Fruit fly (Drosophila melanogaster) whole organism, embryonic: Measurements from ENCODE around the gene mbm.
A peak's percentile ranks its signal among the peaks of the same experiment; 100 is the strongest.

Source experiments
- Atf3 ChIP-seq: fragments of 200-800 bp; sonication (Bioruptor generic); optimal IDR thresholded peaks from 3 replicates; lab custom pipeline; 2016; ENCODE audit warnings: missing biosample characterization, missing genetic modification characterization
- Awh ChIP-seq: fragments of 200-800 bp; sonication (Bioruptor generic); IDR thresholded peaks from 2 replicates; pipeline ENCODE4, ENCODE4 v1.3.6; 2022; ENCODE audit warnings: missing biosample characterization, missing genetic modification characterization
- Bdp1 ChIP-seq: fragments of 200-800 bp; sonication (Bioruptor generic); optimal IDR thresholded peaks from 3 replicates; lab custom pipeline; 2016; ENCODE audit warnings: missing biosample characterization, missing genetic modification characterization
- CG13624 ChIP-seq: fragments of 200-800 bp; sonication (Bioruptor generic); optimal IDR thresholded peaks from 2 replicates; lab custom pipeline; 2016; ENCODE audit warnings: missing biosample characterization, missing genetic modification characterization
- CG14014 ChIP-seq: fragments of 200-800 bp; sonication (Bioruptor generic); IDR thresholded peaks from 2 replicates; pipeline ENCODE4 v1.3.6; 2022; ENCODE audit warnings: missing biosample characterization, missing genetic modification characterization
- CG1529 ChIP-seq: fragments of 200-800 bp; sonication (Bioruptor generic); optimal IDR thresholded peaks from 3 replicates; lab custom pipeline; 2018; ENCODE audit warnings: missing biosample characterization, missing genetic modification characterization
- CG15696 ChIP-seq: fragments of 200-800 bp; sonication (Bioruptor generic); optimal IDR thresholded peaks from 2 replicates; lab custom pipeline; 2019; ENCODE audit warnings: missing biosample characterization, mild to moderate bottlenecking, missing genetic modification characterization, moderate library complexity
- CG18599 ChIP-seq: fragments of 200-800 bp; sonication (Bioruptor generic); optimal IDR thresholded peaks from 3 replicates; lab custom pipeline; 2017; ENCODE audit warnings: missing biosample characterization, missing genetic modification characterization, mild to moderate bottlenecking, moderate library complexity, missing genetic modification reagents
- CG33213 ChIP-seq: fragments of 200-800 bp; sonication (Bioruptor generic); optimal IDR thresholded peaks from 3 replicates; lab custom pipeline; 2016; ENCODE audit warnings: missing biosample characterization, missing genetic modification characterization
- CG3995 ChIP-seq: fragments of 200-800 bp; sonication (Bioruptor generic); optimal IDR thresholded peaks from 3 replicates; lab custom pipeline; 2016; ENCODE audit warnings: missing biosample characterization, missing genetic modification characterization
- CG6791 ChIP-seq: fragments of 200-800 bp; sonication (Bioruptor generic); IDR thresholded peaks from 3 replicates; pipeline ENCODE4 v1.3.6; 2022; ENCODE audit warnings: missing biosample characterization, missing genetic modification characterization; ENCODE audit not compliant: partially characterized antibody
- CG6813 ChIP-seq: fragments of 200-800 bp; sonication (Bioruptor generic); optimal IDR thresholded peaks from 2 replicates; lab custom pipeline; 2017; ENCODE audit warnings: missing biosample characterization, missing genetic modification characterization, mild to moderate bottlenecking, moderate library complexity, missing genetic modification reagents
- CG7357 ChIP-seq: fragments of 200-800 bp; sonication (Bioruptor generic); IDR thresholded peaks from 3 replicates; pipeline ENCODE4 v1.3.6; 2022; ENCODE audit warnings: missing biosample characterization, missing genetic modification characterization
- CG7928 ChIP-seq: fragments of 200-800 bp; sonication (Bioruptor generic); optimal IDR thresholded peaks from 2 replicates; lab custom pipeline; 2017; ENCODE audit warnings: missing biosample characterization, mild to moderate bottlenecking, missing genetic modification characterization
- CG8924 ChIP-seq: fragments of 200-800 bp; optimal IDR thresholded peaks from 3 replicates; lab custom pipeline; 2019; ENCODE audit warnings: missing biosample characterization, mild to moderate bottlenecking, missing genetic modification characterization, moderate library complexity
- Drgx ChIP-seq: fragments of 200-800 bp; sonication (Bioruptor generic); IDR thresholded peaks from 2 replicates; pipeline ENCODE4 v1.3.6; 2022; ENCODE audit warnings: missing biosample characterization, missing genetic modification characterization
- Hey ChIP-seq: fragments of 200-800 bp; sonication (Bioruptor generic); optimal IDR thresholded peaks from 3 replicates; lab custom pipeline; 2018; ENCODE audit warnings: missing biosample characterization, mild to moderate bottlenecking, missing genetic modification characterization
- Lpt ChIP-seq: fragments of >200 bp; optimal IDR thresholded peaks from 2 replicates; lab custom pipeline; 2018; ENCODE audit warnings: missing biosample characterization, missing genetic modification characterization
- Oaz ChIP-seq: fragments of 200-800 bp; sonication (Bioruptor generic); IDR thresholded peaks from 2 replicates; pipeline ENCODE4 v1.3.6; 2022; ENCODE audit warnings: missing biosample characterization, missing genetic modification characterization
- Trl ChIP-seq, 3 experiments: fragments of >200 bp in 2 of 3; fragments of 200-800 bp in 1 of 3; sonication (Bioruptor generic) in 1 of 3; optimal IDR thresholded peaks; 2 replicates in 1 of 3; 3 replicates in 2 of 3; lab custom pipeline; 2016 to 2017; ENCODE audit warnings: missing biosample characterization in 1 of 3, missing genetic modification characterization in 1 of 3
- Vsx1 ChIP-seq: fragments of 200-800 bp; sonication (Bioruptor generic); optimal IDR thresholded peaks from 2 replicates; lab custom pipeline; 2017; ENCODE audit warnings: missing biosample characterization, mild to moderate bottlenecking, missing genetic modification characterization, missing genetic modification reagents
- YL-1 ChIP-seq: fragments of 200-800 bp; sonication (Bioruptor generic); optimal IDR thresholded peaks from 3 replicates; lab custom pipeline; 2017; ENCODE audit warnings: missing biosample characterization, mild to moderate bottlenecking, missing genetic modification characterization
- al ChIP-seq: fragments of 200-800 bp; sonication (Bioruptor generic); IDR thresholded peaks from 2 replicates; pipeline ENCODE4 v1.3.6; 2022; ENCODE audit warnings: missing biosample characterization, missing genetic modification characterization
- az2 ChIP-seq: fragments of 200-800 bp; sonication (Bioruptor generic); optimal IDR thresholded peaks from 3 replicates; lab custom pipeline; 2016; ENCODE audit warnings: missing biosample characterization, missing genetic modification characterization
- bab2 ChIP-seq: fragments of 200-800 bp; sonication (Bioruptor generic); optimal IDR thresholded peaks from 2 replicates; lab custom pipeline; 2016; ENCODE audit warnings: missing biosample characterization, missing genetic modification characterization
- bowl ChIP-seq: fragments of 200-800 bp; sonication (Bioruptor generic); IDR thresholded peaks from 2 replicates; pipeline ENCODE4 v1.3.6; 2022; ENCODE audit warnings: missing biosample characterization, missing genetic modification characterization
- chif ChIP-seq, 2 experiments: fragments of 200-800 bp; sonication (Bioruptor generic); optimal IDR thresholded peaks; 3 replicates each; lab custom pipeline; 2016; ENCODE audit warnings: missing biosample characterization in 2 of 2, missing genetic modification characterization in 2 of 2
- en ChIP-seq: fragments of 200-800 bp; sonication (Bioruptor generic); optimal IDR thresholded peaks from 2 replicates; lab custom pipeline; 2016; ENCODE audit warnings: missing biosample characterization, missing genetic modification characterization
- ewg ChIP-seq: fragments of 200-800 bp; sonication (Bioruptor generic); optimal IDR thresholded peaks from 3 replicates; lab custom pipeline; 2017; ENCODE audit warnings: mild to moderate bottlenecking, missing biosample characterization, missing genetic modification reagents, missing genetic modification characterization
- grau ChIP-seq: fragments of 200-800 bp; optimal IDR thresholded peaks from 3 replicates; lab custom pipeline; 2019; ENCODE audit warnings: missing biosample characterization, mild to moderate bottlenecking, missing genetic modification characterization, moderate library complexity
- hbn ChIP-seq: fragments of 200-800 bp; sonication (Bioruptor generic); IDR thresholded peaks from 2 replicates; pipeline ENCODE4 v1.3.6; 2022; ENCODE audit warnings: missing biosample characterization, missing genetic modification characterization; ENCODE audit not compliant: partially characterized antibody
- hkb ChIP-seq, 2 experiments: fragments of 200-800 bp in 1 of 2; fragments of >200 bp in 1 of 2; sonication (Bioruptor generic) in 1 of 2; IDR thresholded peaks in 1 of 2; optimal IDR thresholded peaks in 1 of 2; 2 replicates each; pipeline versions ENCODE4 v1.3.6 to Lab custom; 2017 to 2022; ENCODE audit warnings: missing biosample characterization in 1 of 2, missing genetic modification characterization in 1 of 2
- kni ChIP-seq: fragments of 200-800 bp; sonication (Bioruptor generic); optimal IDR thresholded peaks from 3 replicates; lab custom pipeline; 2017; ENCODE audit warnings: mild to moderate bottlenecking, missing biosample characterization, missing genetic modification reagents, missing genetic modification characterization
- lbe ChIP-seq: fragments of 200-800 bp; sonication (Bioruptor generic); optimal IDR thresholded peaks from 2 replicates; lab custom pipeline; 2016; ENCODE audit warnings: missing biosample characterization, mild to moderate bottlenecking, missing genetic modification characterization
- lola ChIP-seq, 3 experiments: fragments of >200 bp in 2 of 3; fragments of 200-800 bp in 1 of 3; sonication (Bioruptor generic) in 1 of 3; optimal IDR thresholded peaks; 2 replicates each; lab custom pipeline; 2017 to 2019; ENCODE audit warnings: missing biosample characterization in 3 of 3, missing genetic modification characterization in 3 of 3, mild to moderate bottlenecking in 1 of 3, moderate library complexity in 1 of 3
- pnt ChIP-seq: fragments of 200-800 bp; sonication (Bioruptor generic); optimal IDR thresholded peaks from 3 replicates; lab custom pipeline; 2016; ENCODE audit warnings: missing biosample characterization, missing genetic modification characterization
- rib ChIP-seq: fragments of 200-800 bp; sonication (Bioruptor generic); IDR thresholded peaks from 2 replicates; pipeline ENCODE4 v1.3.6; 2022; ENCODE audit warnings: missing biosample characterization, missing genetic modification characterization
- salm ChIP-seq: fragments of 200-800 bp; sonication (Bioruptor generic); optimal IDR thresholded peaks from 2 replicates; lab custom pipeline; 2018; ENCODE audit warnings: missing biosample characterization, mild to moderate bottlenecking, missing genetic modification characterization
- scrt ChIP-seq: fragments of 200-800 bp; sonication (Bioruptor generic); optimal IDR thresholded peaks from 2 replicates; lab custom pipeline; 2018; ENCODE audit warnings: missing biosample characterization, mild to moderate bottlenecking, missing genetic modification characterization, moderate library complexity
- sens ChIP-seq: fragments of 200-800 bp; sonication (Bioruptor generic); peaks from one replicate; lab custom pipeline; 2016; ENCODE audit warnings: missing biosample characterization, missing genetic modification characterization
- shn ChIP-seq: fragments of 200-800 bp; sonication (Bioruptor generic); optimal IDR thresholded peaks from 3 replicates; lab custom pipeline; 2016; ENCODE audit warnings: missing biosample characterization, missing genetic modification characterization
- sqz ChIP-seq: fragments of 200-800 bp; sonication (Bioruptor generic); optimal IDR thresholded peaks from 3 replicates; lab custom pipeline; 2018; ENCODE audit warnings: missing biosample characterization, mild to moderate bottlenecking, missing genetic modification characterization
- tap ChIP-seq: fragments of 200-800 bp; optimal IDR thresholded peaks from 3 replicates; lab custom pipeline; 2019; ENCODE audit warnings: missing biosample characterization, mild to moderate bottlenecking, missing genetic modification characterization, moderate library complexity
- unc-4 ChIP-seq: fragments of 200-800 bp; sonication (Bioruptor generic); IDR thresholded peaks from 2 replicates; pipeline ENCODE4 v1.3.6; 2022; ENCODE audit warnings: missing biosample characterization, missing genetic modification characterization; ENCODE audit not compliant: partially characterized antibody
- unpg ChIP-seq: fragments of 200-800 bp; sonication (Bioruptor generic); optimal IDR thresholded peaks from 3 replicates; lab custom pipeline; 2018; ENCODE audit warnings: missing biosample characterization, mild to moderate bottlenecking, missing genetic modification characterization, moderate library complexity
- usp ChIP-seq: fragments of >200 bp; optimal IDR thresholded peaks from 2 replicates; lab custom pipeline; 2017; ENCODE audit warnings: missing biosample characterization, missing genetic modification characterization
- zen ChIP-seq: fragments of 200-800 bp; sonication (Bioruptor generic); optimal IDR thresholded peaks from 3 replicates; lab custom pipeline; 2018; ENCODE audit warnings: missing biosample characterization, mild to moderate bottlenecking, missing genetic modification characterization, moderate library complexity
- zfh1 ChIP-seq: fragments of 200-800 bp; sonication (Bioruptor generic); IDR thresholded peaks from 3 replicates; pipeline ENCODE4 v1.3.6; 2022; ENCODE audit warnings: missing biosample characterization, missing genetic modification characterization

mbm gene

dm6 chr2L:250507-251215, 22.9 kb downstream of the mbm start, which contains the start of gene kis (continued):
- TF ChIP-seq Oaz (no peak), unpg (GFP tag; lab: Kevin White, UChicago) (peak; percentile 43), sens (GFP tag; lab: Kevin White, UChicago) (peak; percentile 90), en (GFP tag; lab: Kevin White, UChicago) (no peak), Awh (no peak), CG13624 (GFP tag; lab: Kevin White, UChicago) (peak; percentile 68), hbn (GFP tag; lab: Robert Waterston, UW) (peak; percentile 93), zen (tag; lab: Kevin White, UChicago) (peak; percentile 39), pnt (GFP tag; lab: Kevin White, UChicago) (no peak), bowl (no peak), Vsx1 (GFP tag; lab: Kevin White, UChicago) (no peak), bab2 (GFP tag; lab: Kevin White, UChicago) (peak; percentile 30), Trl (optimal IDR thresholded peaks at IDR 0.05; lab: Kevin White, UChicago) (peak; percentile 0 to 74), Trl (GFP tag; optimal IDR thresholded peaks at IDR 0.05; lab: Kevin White, UChicago) (peak; percentile 38), CG8924 (tag; lab: Kevin White, UChicago) (peak; percentile 63), unc-4 (GFP tag; lab: Robert Waterston, UW) (peak; percentile 97), lbe (peak; percentile 26), hkb (optimal IDR thresholded peaks at IDR 0.05; lab: Kevin White, UChicago) (peak; percentile 43), hkb (GFP tag; IDR thresholded peaks at IDR 0.05; lab: Robert Waterston, UW) (0 out of 2 replicates have a peak, but pooled peaks have one; percentile 33), chif (GFP tag; optimal IDR thresholded peaks at IDR 0.05; lab: Kevin White, UChicago) (peak in 1 of 2 experiments; percentile 24), YL-1 (GFP tag; lab: Kevin White, UChicago) (peak; percentile 88), scrt (peak; percentile 69), Atf3 (GFP tag; lab: Kevin White, UChicago) (no peak), usp (GFP tag; lab: Kevin White, UChicago) (no peak), CG1529 (no peak), CG7928 (GFP tag; lab: Kevin White, UChicago) (no peak), lola (GFP tag; optimal IDR thresholded peaks at IDR 0.05; lab: Kevin White, UChicago) (no peak), CG6813 (GFP tag; lab: Kevin White, UChicago) (no peak), Hey (tag; lab: Kevin White, UChicago) (no peak), CG6791 (GFP tag; lab: Robert Waterston, UW) (peak; percentile 93), CG33213 (GFP tag; lab: Kevin White, UChicago) (peak; percentile 54), Drgx (peak; percentile 44; the same call in 1 of the 2 replicates), CG18599 (peak; percentile 42), rib (GFP tag; lab: Robert Waterston, UW) (no peak), sqz (GFP tag; lab: Kevin White, UChicago) (peak; percentile 65), Bdp1 (GFP tag; lab: Kevin White, UChicago) (peak; percentile 41), CG15696 (peak; percentile 12), kni (GFP tag; lab: Kevin White, UChicago) (peak; percentile 27), salm (tag; lab: Kevin White, UChicago) (peak; percentile 32), az2 (GFP tag; lab: Kevin White, UChicago) (peak; percentile 52), CG14014 (GFP tag; lab: Robert Waterston, UW) (no peak), ewg (no peak), al (GFP tag; lab: Robert Waterston, UW) (0 out of 2 replicates have a peak, but pooled peaks have one; percentile 35), Lpt (GFP tag; lab: Kevin White, UChicago) (no peak), tap (tag; lab: Kevin White, UChicago) (no peak), CG3995 (peak; percentile 75), shn (peak; percentile 31), grau (tag; lab: Kevin White, UChicago) (peak; percentile 39), zfh1 (peak; percentile 39; the same call in 2 of the 3 replicates), CG7357 (GFP tag; lab: Robert Waterston, UW) (no peak)
